Fruit fly (Drosophila melanogaster) Kc167 (cell line): ENCODE measurements around the gene CG14269.

Source experiments
- Sin3A ChIP-seq: fragments of >200 bp; optimal IDR thresholded peaks from 2 replicates; lab custom pipeline; 2018; ENCODE audit warnings: missing external identifiers
- h ChIP-seq: fragments of >200 bp; optimal IDR thresholded peaks from 3 replicates; lab custom pipeline; 2018; ENCODE audit warnings: missing external identifiers
- insv ChIP-seq: fragments of >200 bp; optimal IDR thresholded peaks from 3 replicates; lab custom pipeline; 2018; ENCODE audit warnings: missing external identifiers
- psq ChIP-seq: fragments of >200 bp; optimal IDR thresholded peaks from 2 replicates; lab custom pipeline; 2017; ENCODE audit warnings: missing external identifiers
- ttk ChIP-seq: sonication (Bioruptor generic); optimal IDR thresholded peaks from 2 replicates; lab custom pipeline; 2017; ENCODE audit warnings: missing external identifiers

- no peak for TF ChIP-seq Sin3A
- no peak for TF ChIP-seq insv
- TF ChIP-seq psq (lab: Kevin White, UChicago): no peak
- no peak for TF ChIP-seq h (lab: Kevin White, UChicago)
- no peak for TF ChIP-seq ttk
These were observed 8.0 kb downstream of the CG14269 start for dm6 chrX:3427614-3427965.
